Worm (Caenorhabditis elegans): ENCODE measurements around the gene swsn-7.

The swsn-7 gene

ce11 chrII:8058769-8059168 is 31.2 kb upstream of the swsn-7 start, which contains the start of gene T05H10.8:
Gene T05H10.8 (plus strand): TSS chrII:8059069.
- TF ChIP-seq hmg-20 (GFP tag; IDR thresholded peaks at IDR 0.05) (no peak), F10E7.11 (tag; optimal IDR thresholded peaks at IDR 0.05) (no peak), nhr-90 (tag; optimal IDR thresholded peaks at IDR 0.05) (no peak), him-1 (tag; optimal IDR thresholded peaks at IDR 0.05) (no peak), F57C9.4 (tag; optimal IDR thresholded peaks at IDR 0.05) (no peak), madf-10 (tag; optimal IDR thresholded peaks at IDR 0.05) (no peak), hrde-1 (tag; optimal IDR thresholded peaks at IDR 0.05; ENCODE audit: borderline replicate concordance) (no peak), hmg-1.2 (GFP tag; IDR thresholded peaks at IDR 0.05) (no peak), Y53G8AR.9 (GFP tag; conservative IDR thresholded peaks at IDR 0.05) (no peak), Y53F4B.3 (GFP tag; IDR thresholded peaks at IDR 0.05) (no peak), akir-1 (GFP tag; optimal IDR thresholded peaks at IDR 0.05) (no peak), F39B2.1 (GFP tag; IDR thresholded peaks at IDR 0.05) (no peak), madf-3 (GFP tag; IDR thresholded peaks at IDR 0.05) (no peak), F23B12.7 (tag; optimal IDR thresholded peaks at IDR 0.05; ENCODE audit: insufficient read depth) (no peak), lin-54 (GFP tag; optimal IDR thresholded peaks at IDR 0.05) (no peak), atf-7 (tag; optimal IDR thresholded peaks at IDR 0.05) (no peak), bed-2 (GFP tag; IDR thresholded peaks at IDR 0.05) (no peak), egrh-3 (GFP tag; IDR thresholded peaks at IDR 0.05) (no peak), ceh-58 (GFP tag; IDR thresholded peaks at IDR 0.05) (no peak)

ce11 chrII:8057911-8058310 is 30.3 kb upstream of the swsn-7 start:
- TF ChIP-seq Y95B8A.8 (GFP tag; IDR thresholded peaks at IDR 0.05): no peak

ce11 chrII:8052850-8053249 is 25.3 kb upstream of the swsn-7 start, which contains the start of gene T05H10.4:
Gene T05H10.4 (plus strand): TSS chrII:8053150.
- TF ChIP-seq nfyb-1 (GFP tag; IDR thresholded peaks at IDR 0.05) (no peak), atf-7 (tag; optimal IDR thresholded peaks at IDR 0.05) (no peak), nhr-80 (tag; optimal IDR thresholded peaks at IDR 0.05) (no peak), Y79H2A.3 (GFP tag; conservative IDR thresholded peaks at IDR 0.05) (no peak), T26A5.8 (tag; optimal IDR thresholded peaks at IDR 0.05) (no peak), snpc-4 (GFP tag; optimal IDR thresholded peaks at IDR 0.05) (no peak), snpc-4 (tag; optimal IDR thresholded peaks at IDR 0.05) (no peak), ztf-25 (GFP tag; IDR thresholded peaks at IDR 0.05) (no peak), C17E4.6 (GFP tag; IDR thresholded peaks at IDR 0.05) (no peak), nfya-2 (GFP tag; IDR thresholded peaks at IDR 0.05) (no peak), snpc-3.4 (tag; optimal IDR thresholded peaks at IDR 0.05) (no peak), Y53F4B.3 (GFP tag; IDR thresholded peaks at IDR 0.05) (no peak), F10E7.11 (tag; optimal IDR thresholded peaks at IDR 0.05) (no peak), pbrm-1 (GFP tag; IDR thresholded peaks at IDR 0.05) (no peak), F55B11.4 (tag; optimal IDR thresholded peaks at IDR 0.05; ENCODE audit: borderline replicate concordance, insufficient read depth) (no peak), mes-4 (tag; optimal IDR thresholded peaks at IDR 0.05) (no peak), rpc-1 (optimal IDR thresholded peaks at IDR 0.05) (no peak), rpc-1 (tag; optimal IDR thresholded peaks at IDR 0.05) (no peak), F39B2.1 (GFP tag; IDR thresholded peaks at IDR 0.05) (no peak), nfya-1 (tag; optimal IDR thresholded peaks at IDR 0.05; ENCODE audit: borderline replicate concordance, insufficient read depth) (no peak), F33H1.4 (GFP tag; IDR thresholded peaks at IDR 0.05) (no peak)
